Fruit fly (Drosophila melanogaster) whole organism, adult: Measurements from ENCODE around the gene NetA.

ENCODE experiments used
- CG12768 ChIP-seq: fragments of 200-800 bp; sonication (Bioruptor generic); optimal IDR thresholded peaks from 2 replicates; lab custom pipeline; 2017; ENCODE audit warnings: missing biosample characterization, missing genetic modification characterization, mild to moderate bottlenecking, moderate library complexity, missing genetic modification reagents
- CG14711 ChIP-seq: fragments of 200-800 bp; sonication (Bioruptor generic); optimal IDR thresholded peaks from 2 replicates; lab custom pipeline; 2018; ENCODE audit warnings: missing biosample characterization, mild to moderate bottlenecking, missing genetic modification characterization, moderate library complexity
- CG1620 ChIP-seq: fragments of 200-800 bp; sonication (Bioruptor generic); optimal IDR thresholded peaks from 2 replicates; lab custom pipeline; 2016; ENCODE audit warnings: missing biosample characterization, missing genetic modification characterization
- CG7045 ChIP-seq: fragments of 200-800 bp; sonication (Bioruptor generic); optimal IDR thresholded peaks from 2 replicates; lab custom pipeline; 2017; ENCODE audit warnings: missing biosample characterization, mild to moderate bottlenecking, missing genetic modification characterization
- CG7101 ChIP-seq: fragments of 200-800 bp; sonication (Bioruptor generic); optimal IDR thresholded peaks from 2 replicates; lab custom pipeline; 2018; ENCODE audit warnings: missing biosample characterization, mild to moderate bottlenecking, missing genetic modification characterization, moderate library complexity
- Clk ChIP-seq: fragments of 200-800 bp; sonication (Bioruptor generic); optimal IDR thresholded peaks from 2 replicates; lab custom pipeline; 2017; ENCODE audit warnings: missing biosample characterization, missing genetic modification characterization
- Crg-1 ChIP-seq: fragments of 200-800 bp; sonication (Bioruptor generic); optimal IDR thresholded peaks from 2 replicates; lab custom pipeline; 2016; ENCODE audit warnings: missing biosample characterization, missing genetic modification characterization
- Hr96 ChIP-seq: fragments of 200-800 bp; sonication (Bioruptor generic); optimal IDR thresholded peaks from 2 replicates; lab custom pipeline; 2016; ENCODE audit warnings: missing biosample characterization, missing genetic modification characterization
- cic ChIP-seq: fragments of 200-800 bp; sonication (Bioruptor generic); optimal IDR thresholded peaks from 2 replicates; lab custom pipeline; 2017; ENCODE audit warnings: missing biosample characterization, mild to moderate bottlenecking, missing genetic modification characterization, moderate library complexity
- cnc ChIP-seq, 2 experiments: fragments of >200 bp; optimal IDR thresholded peaks; 2 replicates each; lab custom pipeline; 2017
- ovo ChIP-seq: fragments of 200-800 bp; sonication (Bioruptor generic); optimal IDR thresholded peaks from 2 replicates; lab custom pipeline; 2016; ENCODE audit warnings: missing biosample characterization, missing genetic modification characterization
- pad ChIP-seq: fragments of 200-800 bp; sonication (Bioruptor generic); optimal IDR thresholded peaks from 3 replicates; lab custom pipeline; 2017; ENCODE audit warnings: missing biosample characterization, missing genetic modification characterization, mild to moderate bottlenecking, moderate library complexity, missing genetic modification reagents
- tj ChIP-seq: fragments of 200-800 bp; sonication (Bioruptor generic); optimal IDR thresholded peaks from 3 replicates; lab custom pipeline; 2017; ENCODE audit warnings: missing biosample characterization, mild to moderate bottlenecking, missing genetic modification characterization, moderate library complexity

- TF ChIP-seq CG12768 (GFP tag; lab: Kevin White, UChicago) (no peak), CG14711 (tag; lab: Kevin White, UChicago) (no peak), Crg-1 (GFP tag; lab: Kevin White, UChicago) (no peak), pad (GFP tag; lab: Kevin White, UChicago) (no peak), cnc (optimal IDR thresholded peaks at IDR 0.05; lab: Kevin White, UChicago) (no peak), Clk (GFP tag; lab: Kevin White, UChicago) (no peak), Hr96 (GFP tag; lab: Kevin White, UChicago) (no peak), cic (GFP tag; lab: Kevin White, UChicago) (no peak), ovo (GFP tag; lab: Kevin White, UChicago) (no peak), tj (no peak), CG7045 (GFP tag; lab: Kevin White, UChicago) (no peak), CG1620 (no peak), CG7101 (tag; lab: Kevin White, UChicago) (no peak)
Observed at dm6 chrX:14634224-14634623, 19.5 kb downstream of the NetA start.
